Fruit fly (Drosophila melanogaster) whole organism, embryonic: Measurements from ENCODE around the gene pnt.
A peak's percentile ranks its signal among the peaks of the same experiment; 100 is the strongest.

ENCODE experiments used
- Abd-B ChIP-seq: fragments of 200-800 bp; sonication (Bioruptor generic); optimal IDR thresholded peaks from 2 replicates; lab custom pipeline; 2018; ENCODE audit warnings: missing biosample characterization, mild to moderate bottlenecking, missing genetic modification characterization, moderate library complexity
- CG10147 ChIP-seq: fragments of 200-800 bp; sonication (Bioruptor generic); optimal IDR thresholded peaks from 2 replicates; lab custom pipeline; 2019; ENCODE audit warnings: missing biosample characterization, mild to moderate bottlenecking, missing genetic modification characterization, moderate library complexity
- CG11398 ChIP-seq: fragments of 200-800 bp; sonication (Bioruptor generic); optimal IDR thresholded peaks from 2 replicates; lab custom pipeline; 2016; ENCODE audit warnings: missing biosample characterization, missing genetic modification characterization
- CG30403 ChIP-seq: fragments of 200-800 bp; sonication (Bioruptor generic); optimal IDR thresholded peaks from 3 replicates; lab custom pipeline; 2016; ENCODE audit warnings: missing biosample characterization, missing genetic modification characterization
- CG31388 ChIP-seq: fragments of 200-800 bp; sonication (Bioruptor generic); optimal IDR thresholded peaks from 2 replicates; lab custom pipeline; 2016; ENCODE audit warnings: missing biosample characterization, missing genetic modification characterization
- CG6689 ChIP-seq: fragments of 200-800 bp; sonication (Bioruptor generic); IDR thresholded peaks from 2 replicates; pipeline ENCODE4 v1.3.6; 2022; ENCODE audit warnings: missing biosample characterization, missing genetic modification characterization
- CG7556 ChIP-seq: fragments of 200-800 bp; sonication (Bioruptor generic); optimal IDR thresholded peaks from 2 replicates; lab custom pipeline; 2017; ENCODE audit warnings: missing biosample characterization, mild to moderate bottlenecking, missing genetic modification characterization
- CG7839 ChIP-seq: fragments of 200-800 bp; sonication (Bioruptor generic); optimal IDR thresholded peaks from 3 replicates; lab custom pipeline; 2018; ENCODE audit warnings: missing biosample characterization, mild to moderate bottlenecking, missing genetic modification characterization, moderate library complexity
- CG8765 ChIP-seq: fragments of 200-800 bp; sonication (Bioruptor generic); IDR thresholded peaks from 2 replicates; pipeline ENCODE4 v1.3.6; 2022; ENCODE audit warnings: missing biosample characterization, missing genetic modification characterization
- CG9876 ChIP-seq: fragments of 200-800 bp; sonication (Bioruptor generic); optimal IDR thresholded peaks from 2 replicates; lab custom pipeline; 2016; ENCODE audit warnings: missing biosample characterization, missing genetic modification characterization
- CG9932 ChIP-seq: fragments of 200-800 bp; sonication (Bioruptor generic); IDR thresholded peaks from 2 replicates; pipeline ENCODE4 v1.3.6; 2022; ENCODE audit warnings: missing biosample characterization, missing genetic modification characterization
- CrebB ChIP-seq: fragments of 200-800 bp; sonication (Bioruptor generic); optimal IDR thresholded peaks from 3 replicates; lab custom pipeline; 2018; ENCODE audit warnings: missing biosample characterization, mild to moderate bottlenecking, missing genetic modification characterization
- Doc3 ChIP-seq: fragments of 200-800 bp; sonication (Bioruptor generic); IDR thresholded peaks from 3 replicates; pipeline ENCODE4 v1.3.6; 2022; ENCODE audit warnings: missing biosample characterization, missing genetic modification characterization; ENCODE audit not compliant: partially characterized antibody
- E2f1 ChIP-seq: fragments of 200-800 bp; sonication (Bioruptor generic); IDR thresholded peaks from 2 replicates; pipeline ENCODE4 v1.3.6; 2022; ENCODE audit warnings: missing biosample characterization, missing genetic modification characterization
- Elba2 ChIP-seq: fragments of 200-800 bp; sonication (Bioruptor generic); optimal IDR thresholded peaks from 3 replicates; lab custom pipeline; 2016; ENCODE audit warnings: missing biosample characterization, missing genetic modification characterization
- Hr78 ChIP-seq, 2 experiments: fragments of 200-800 bp in 1 of 2; fragments of >200 bp in 1 of 2; sonication (Bioruptor generic) in 1 of 2; optimal IDR thresholded peaks; 2 replicates each; lab custom pipeline; 2017 to 2019; ENCODE audit warnings: missing biosample characterization in 2 of 2, missing genetic modification characterization in 2 of 2, mild to moderate bottlenecking in 1 of 2, moderate library complexity in 1 of 2
- MBD-R2 ChIP-seq: fragments of 200-800 bp; sonication (Bioruptor generic); IDR thresholded peaks from 2 replicates; pipeline ENCODE4 v1.3.6; 2022; ENCODE audit warnings: missing biosample characterization, missing genetic modification characterization
- MESR4 ChIP-seq: fragments of 200-800 bp; sonication (Bioruptor generic); optimal IDR thresholded peaks from 2 replicates; lab custom pipeline; 2018; ENCODE audit warnings: missing biosample characterization, mild to moderate bottlenecking, missing genetic modification characterization, moderate library complexity
- Nf-YB ChIP-seq: fragments of 200-800 bp; sonication (Bioruptor generic); optimal IDR thresholded peaks from 3 replicates; lab custom pipeline; 2019; ENCODE audit warnings: missing biosample characterization, mild to moderate bottlenecking, missing genetic modification characterization, moderate library complexity
- NfI ChIP-seq: fragments of 200-800 bp; sonication (Bioruptor generic); optimal IDR thresholded peaks from 3 replicates; lab custom pipeline; 2018; ENCODE audit warnings: missing biosample characterization, mild to moderate bottlenecking, missing genetic modification characterization, moderate library complexity
- Opbp ChIP-seq: fragments of 200-800 bp; sonication (Bioruptor generic); IDR thresholded peaks from 3 replicates; pipeline ENCODE4 v1.3.6; 2022; ENCODE audit warnings: missing biosample characterization, missing genetic modification characterization; ENCODE audit not compliant: partially characterized antibody
- Spps ChIP-seq: fragments of 200-800 bp; sonication (Bioruptor generic); optimal IDR thresholded peaks from 2 replicates; lab custom pipeline; 2018; ENCODE audit warnings: missing biosample characterization, mild to moderate bottlenecking, missing genetic modification characterization
- al ChIP-seq: fragments of 200-800 bp; sonication (Bioruptor generic); IDR thresholded peaks from 2 replicates; pipeline ENCODE4 v1.3.6; 2022; ENCODE audit warnings: missing biosample characterization, missing genetic modification characterization
- ase ChIP-seq: fragments of 200-800 bp; sonication (Bioruptor generic); IDR thresholded peaks from 3 replicates; pipeline ENCODE4 v1.3.6; 2022; ENCODE audit warnings: missing biosample characterization, missing genetic modification characterization
- br ChIP-seq: fragments of >200 bp; optimal IDR thresholded peaks from 2 replicates; lab custom pipeline; 2017
- bsh ChIP-seq, 2 experiments: fragments of 200-800 bp; sonication (Bioruptor generic); optimal IDR thresholded peaks; 2 replicates each; lab custom pipeline; 2017 to 2018; ENCODE audit warnings: mild to moderate bottlenecking in 2 of 2, missing biosample characterization in 2 of 2, missing genetic modification characterization in 2 of 2, moderate library complexity in 1 of 2
- btn ChIP-seq: fragments of 200-800 bp; sonication (Bioruptor generic); optimal IDR thresholded peaks from 2 replicates; lab custom pipeline; 2016; ENCODE audit warnings: missing biosample characterization, missing genetic modification characterization
- cato ChIP-seq: fragments of 200-800 bp; sonication (Bioruptor generic); optimal IDR thresholded peaks from 2 replicates; lab custom pipeline; 2016; ENCODE audit warnings: missing biosample characterization, missing genetic modification characterization, borderline replicate concordance
- ci ChIP-seq: fragments of 200-800 bp; sonication (Bioruptor generic); IDR thresholded peaks from 3 replicates; pipeline ENCODE4 v1.3.6; 2022; ENCODE audit warnings: missing biosample characterization, missing genetic modification characterization
- corto ChIP-seq: fragments of 200-800 bp; sonication (Bioruptor generic); optimal IDR thresholded peaks from 2 replicates; lab custom pipeline; 2016; ENCODE audit warnings: missing biosample characterization, mild to moderate bottlenecking, missing genetic modification characterization, moderate library complexity
- eve ChIP-seq, 2 experiments: fragments of >200 bp; optimal IDR thresholded peaks; 2 replicates each; lab custom pipeline; 2017; ENCODE audit warnings: missing biosample characterization in 2 of 2, missing genetic modification characterization in 2 of 2
- fd96Cb ChIP-seq: fragments of 200-800 bp; sonication (Bioruptor generic); optimal IDR thresholded peaks from 2 replicates; lab custom pipeline; 2018; ENCODE audit warnings: missing biosample characterization, mild to moderate bottlenecking, missing genetic modification characterization, moderate library complexity
- grau ChIP-seq: fragments of 200-800 bp; optimal IDR thresholded peaks from 3 replicates; lab custom pipeline; 2019; ENCODE audit warnings: missing biosample characterization, mild to moderate bottlenecking, missing genetic modification characterization, moderate library complexity
- gsb ChIP-seq: fragments of 200-800 bp; sonication (Bioruptor generic); IDR thresholded peaks from 2 replicates; pipeline ENCODE4 v1.3.6; 2022; ENCODE audit warnings: missing biosample characterization, missing genetic modification characterization
- hb ChIP-seq: fragments of 200-800 bp; sonication (Bioruptor generic); IDR thresholded peaks from 3 replicates; pipeline ENCODE4 v1.3.6; 2022; ENCODE audit warnings: missing biosample characterization, missing genetic modification characterization; ENCODE audit not compliant: partially characterized antibody
- hth ChIP-seq: fragments of >200 bp; optimal IDR thresholded peaks from 2 replicates; lab custom pipeline; 2017; ENCODE audit warnings: inconsistent platforms
- knrl ChIP-seq: fragments of 200-800 bp; sonication (Bioruptor generic); IDR thresholded peaks from 3 replicates; pipeline ENCODE4 v1.3.6; 2022; ENCODE audit warnings: missing biosample characterization, missing genetic modification characterization; ENCODE audit not compliant: partially characterized antibody
- lilli ChIP-seq: fragments of 200-800 bp; sonication (Bioruptor generic); optimal IDR thresholded peaks from 3 replicates; lab custom pipeline; 2016; ENCODE audit warnings: missing biosample characterization, missing genetic modification characterization
- pb ChIP-seq: fragments of 200-800 bp; sonication (Bioruptor generic); optimal IDR thresholded peaks from 3 replicates; lab custom pipeline; 2016; ENCODE audit warnings: missing biosample characterization, missing genetic modification characterization
- psq ChIP-seq: fragments of 200-800 bp; sonication (Bioruptor generic); optimal IDR thresholded peaks from 2 replicates; lab custom pipeline; 2017; ENCODE audit warnings: missing biosample characterization, missing genetic modification characterization
- scrt ChIP-seq: fragments of 200-800 bp; sonication (Bioruptor generic); optimal IDR thresholded peaks from 2 replicates; lab custom pipeline; 2018; ENCODE audit warnings: missing biosample characterization, mild to moderate bottlenecking, missing genetic modification characterization, moderate library complexity
- sd ChIP-seq: fragments of 200-800 bp; sonication (Bioruptor generic); optimal IDR thresholded peaks from 3 replicates; lab custom pipeline; 2018; ENCODE audit warnings: missing biosample characterization, mild to moderate bottlenecking, missing genetic modification characterization, moderate library complexity
- slbo ChIP-seq: fragments of 200-800 bp; sonication (Bioruptor generic); IDR thresholded peaks from 2 replicates; pipeline ENCODE4 v1.3.6; 2022; ENCODE audit warnings: missing biosample characterization, missing genetic modification characterization
- so ChIP-seq: fragments of 200-800 bp; sonication (Bioruptor generic); IDR thresholded peaks from 3 replicates; pipeline ENCODE4 v1.3.6; 2022; ENCODE audit warnings: missing biosample characterization, missing genetic modification characterization
- tio ChIP-seq: fragments of 200-800 bp; sonication (Bioruptor generic); optimal IDR thresholded peaks from 2 replicates; lab custom pipeline; 2017; ENCODE audit warnings: missing biosample characterization, missing genetic modification characterization, inconsistent platforms
- trh ChIP-seq: fragments of 200-800 bp; sonication (Bioruptor generic); optimal IDR thresholded peaks from 2 replicates; lab custom pipeline; 2016; ENCODE audit warnings: missing biosample characterization, missing genetic modification characterization
- unpg ChIP-seq: fragments of 200-800 bp; sonication (Bioruptor generic); optimal IDR thresholded peaks from 3 replicates; lab custom pipeline; 2018; ENCODE audit warnings: missing biosample characterization, mild to moderate bottlenecking, missing genetic modification characterization, moderate library complexity
- vvl ChIP-seq: fragments of 200-800 bp; sonication (Bioruptor generic); IDR thresholded peaks from 2 replicates; pipeline ENCODE4 v1.3.6; 2022; ENCODE audit warnings: missing biosample characterization, missing genetic modification characterization
- zf30C ChIP-seq: fragments of 200-800 bp; sonication (Bioruptor generic); optimal IDR thresholded peaks from 3 replicates; lab custom pipeline; 2018; ENCODE audit warnings: missing biosample characterization, mild to moderate bottlenecking, missing genetic modification characterization
- zfh1 ChIP-seq: fragments of 200-800 bp; sonication (Bioruptor generic); IDR thresholded peaks from 3 replicates; pipeline ENCODE4 v1.3.6; 2022; ENCODE audit warnings: missing biosample characterization, missing genetic modification characterization

Gene pnt

DNA sequence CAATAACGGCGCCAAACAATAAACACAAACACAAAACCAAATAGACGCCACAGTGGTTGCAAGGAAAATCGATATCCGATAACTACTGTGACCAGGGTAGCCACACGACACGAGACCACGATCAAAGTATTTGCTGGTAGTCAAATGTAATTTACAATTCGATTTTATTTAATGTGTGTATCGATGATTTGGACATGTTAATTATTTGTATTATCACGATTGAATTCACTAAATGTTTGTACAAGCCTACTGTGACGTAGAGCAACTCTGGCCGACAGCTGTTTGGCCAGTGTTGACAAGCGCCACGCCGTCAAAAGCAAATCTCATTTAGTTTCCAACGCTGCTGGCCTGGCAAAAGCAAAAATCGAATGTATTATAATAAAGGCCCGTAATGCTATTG is 94.7 kb downstream of the pnt start, which contains the start of the genes Rad60 and EloA (continued):
- TF ChIP-seq sd (tag; lab: Kevin White, UChicago), result peak; percentile 25
- no peak for TF ChIP-seq eve (GFP tag; optimal IDR thresholded peaks at IDR 0.05; lab: Kevin White, UChicago)
- TF ChIP-seq NfI, result peak; percentile 78
- peak; percentile 71 for TF ChIP-seq grau (tag; lab: Kevin White, UChicago)
- peak in 1 of 2 experiments; percentile 71 for TF ChIP-seq bsh (GFP tag; optimal IDR thresholded peaks at IDR 0.05; lab: Kevin White, UChicago)
- TF ChIP-seq zf30C (GFP tag; lab: Kevin White, UChicago), result no peak
- peak; percentile 68 for TF ChIP-seq CG6689 (GFP tag; lab: Robert Waterston, UW)
- peak; percentile 86 for TF ChIP-seq vvl (GFP tag; lab: Robert Waterston, UW)
- peak; percentile 73 for TF ChIP-seq ci (GFP tag; lab: Robert Waterston, UW)
- TF ChIP-seq Nf-YB (GFP tag; lab: Kevin White, UChicago), result peak; percentile 38
- TF ChIP-seq gsb (GFP tag; lab: Robert Waterston, UW), result no peak
- peak; percentile 64 for TF ChIP-seq knrl
- TF ChIP-seq Opbp (GFP tag; lab: Robert Waterston, UW), result peak; percentile 56
- TF ChIP-seq Hr78 (GFP tag; optimal IDR thresholded peaks at IDR 0.05; lab: Kevin White, UChicago), result no peak
- peak; percentile 49 for TF ChIP-seq scrt
- TF ChIP-seq al (GFP tag; lab: Robert Waterston, UW), result peak; percentile 65; the same call in 1 of the 2 replicates
- TF ChIP-seq CG31388 (GFP tag; lab: Kevin White, UChicago), result peak; percentile 27
- TF ChIP-seq tio, result peak; percentile 62
- TF ChIP-seq CG8765 (GFP tag; lab: Robert Waterston, UW), result peak; percentile 42
- peak; percentile 49; the same call in 1 of the 2 replicates for TF ChIP-seq E2f1 (GFP tag; lab: Robert Waterston, UW)
- peak; percentile 58; the same call in 1 of the 3 replicates for TF ChIP-seq hb
- TF ChIP-seq so (GFP tag; lab: Robert Waterston, UW), result peak; percentile 58; the same call in 1 of the 3 replicates
- peak; percentile 69; the same call in 2 of the 3 replicates for TF ChIP-seq Doc3
- TF ChIP-seq corto (GFP tag; lab: Kevin White, UChicago), result peak; percentile 1
- peak; percentile 64 for TF ChIP-seq CG7839 (tag; lab: Kevin White, UChicago)
- peak; percentile 99 for TF ChIP-seq MBD-R2 (GFP tag; lab: Robert Waterston, UW)
- TF ChIP-seq ase (GFP tag; lab: Robert Waterston, UW), result 0 out of 3 replicates have a peak, but pooled peaks have one; percentile 41
- peak; percentile 67 for TF ChIP-seq CG7556 (GFP tag; lab: Kevin White, UChicago)
- peak; percentile 75 for TF ChIP-seq unpg (GFP tag; lab: Kevin White, UChicago)
- TF ChIP-seq slbo (GFP tag; lab: Robert Waterston, UW), result peak; percentile 80
- no peak for TF ChIP-seq br
- peak; percentile 60 for TF ChIP-seq btn (GFP tag; lab: Kevin White, UChicago)
- TF ChIP-seq CG11398 (GFP tag; lab: Kevin White, UChicago), result peak; percentile 85
- TF ChIP-seq fd96Cb (tag; lab: Kevin White, UChicago), result peak; percentile 38
- TF ChIP-seq lilli (GFP tag; lab: Kevin White, UChicago), result peak; percentile 92
- TF ChIP-seq CG9932 (GFP tag; lab: Robert Waterston, UW), result peak; percentile 77
- TF ChIP-seq CG30403, result peak; percentile 88
- no peak for TF ChIP-seq hth (lab: Kevin White, UChicago)
- peak; percentile 47 for TF ChIP-seq Abd-B (GFP tag; lab: Kevin White, UChicago)
- TF ChIP-seq Elba2, result no peak
- peak; percentile 80 for TF ChIP-seq zfh1 (GFP tag; lab: Robert Waterston, UW)
- TF ChIP-seq Spps, result peak; percentile 49
- TF ChIP-seq cato (GFP tag; lab: Kevin White, UChicago), result peak; percentile 65
- peak; percentile 86 for TF ChIP-seq MESR4
- peak; percentile 44 for TF ChIP-seq CG10147 (GFP tag; lab: Kevin White, UChicago)
- TF ChIP-seq psq (GFP tag; lab: Kevin White, UChicago), result peak; percentile 22
- TF ChIP-seq CG9876 (GFP tag; lab: Kevin White, UChicago), result peak; percentile 60
- peak; percentile 42 for TF ChIP-seq pb (GFP tag; lab: Kevin White, UChicago)
- TF ChIP-seq CrebB (tag; lab: Kevin White, UChicago), result peak; percentile 74
- TF ChIP-seq trh (GFP tag; lab: Kevin White, UChicago), result peak; percentile 2
